Worm (Caenorhabditis elegans): Measurements from ENCODE around the gene T27C5.10.

- TF ChIP-seq pag-3 (tag; optimal IDR thresholded peaks at IDR 0.05; ENCODE audit: borderline replicate concordance) (no peak), dve-1 (tag; optimal IDR thresholded peaks at IDR 0.05) (no peak), rnt-1 (tag; optimal IDR thresholded peaks at IDR 0.05) (no peak), unc-86 (tag; optimal IDR thresholded peaks at IDR 0.05) (no peak), pros-1 (tag; optimal IDR thresholded peaks at IDR 0.05) (no peak), ama-1 (optimal IDR thresholded peaks at IDR 0.05) (no peak), tbx-2 (tag; optimal IDR thresholded peaks at IDR 0.05) (no peak), ceh-30 (tag; optimal IDR thresholded peaks at IDR 0.05) (no peak), tbx-7 (tag; optimal IDR thresholded peaks at IDR 0.05) (no peak), F13H6.1 (tag; optimal IDR thresholded peaks at IDR 0.05) (no peak), ztf-16 (tag; optimal IDR thresholded peaks at IDR 0.05) (no peak), K02D7.2 (tag; optimal IDR thresholded peaks at IDR 0.05) (no peak), pha-4 (tag; optimal IDR thresholded peaks at IDR 0.05) (no peak), nhr-232 (tag; optimal IDR thresholded peaks at IDR 0.05) (no peak)
These were observed 704 bp downstream of the T27C5.10 start for ce11 chrV:17429262-17429661.

Data from whole organism, late embryonic.